Fruit fly (Drosophila melanogaster): ENCODE data around the gene CG9451.

DNA sequence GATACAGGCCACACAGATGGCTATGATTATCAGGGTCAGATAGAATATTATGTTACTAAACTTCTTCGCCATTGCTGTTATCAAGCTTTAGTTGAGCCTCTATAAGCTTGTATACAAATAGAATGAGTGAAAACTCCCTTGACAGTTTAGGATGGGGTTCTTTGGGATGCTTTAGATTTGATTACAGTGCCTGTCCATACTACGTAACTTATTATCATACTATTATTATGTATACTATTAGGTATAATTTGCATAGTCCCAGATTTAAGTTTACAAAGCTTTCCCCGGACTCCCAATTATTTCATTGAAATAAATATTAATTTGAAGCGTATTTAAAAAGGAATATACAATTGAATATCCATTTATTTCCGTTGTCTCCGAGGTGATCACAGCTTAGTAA is 14.2 kb downstream of the CG9451 start, which contains the start of gene brv1:
- TF ChIP-seq CG32121 (GFP tag; IDR thresholded peaks at IDR 0.05): no peak
- TF ChIP-seq CG9948 (tag; optimal IDR thresholded peaks at IDR 0.05): no peak
- no peak for TF ChIP-seq EcR (GFP tag; optimal IDR thresholded peaks at IDR 0.05)
- TF ChIP-seq Snoo (tag; optimal IDR thresholded peaks at IDR 0.05): no peak
- no peak for TF ChIP-seq CG12605 (GFP tag; IDR thresholded peaks at IDR 0.05)
- no peak for TF ChIP-seq CG4496 (GFP tag; IDR thresholded peaks at IDR 0.05)
- TF ChIP-seq CG34367 (tag; optimal IDR thresholded peaks at IDR 0.05): no peak
- no peak for TF ChIP-seq CG14655 (GFP tag; optimal IDR thresholded peaks at IDR 0.05)
